Worm (Caenorhabditis elegans) whole organism, L4 larva: ENCODE data around the gene F25E5.2.
A peak's percentile ranks its signal among the peaks of the same experiment; 100 is the strongest.

Experiments used
- D1046.2 ChIP-seq: fragments of 200-800 bp; sonication (Bioruptor generic); IDR thresholded peaks from 2 replicates; pipeline ENCODE4 v1.3.6; 2022; ENCODE audit warnings: missing genetic modification characterization, missing compliant biosample characterization
- F26F4.8 ChIP-seq: fragments of 200-800 bp; sonication (Bioruptor generic); conservative IDR thresholded peaks from 2 replicates; pipeline ENCODE4 v1.3.6; 2022; ENCODE audit warnings: missing genetic modification characterization, missing compliant biosample characterization
- F49E8.2 ChIP-seq: sonication (generic microtip); optimal IDR thresholded peaks from 2 replicates; lab custom pipeline; 2016; ENCODE audit warnings: missing compliant biosample characterization, mild to moderate bottlenecking, missing genetic modification characterization, borderline replicate concordance
- T26A8.4 ChIP-seq: fragments of 200-800 bp; sonication (Bioruptor generic); IDR thresholded peaks from 2 replicates; pipeline ENCODE4 v1.3.6; 2022; ENCODE audit warnings: missing genetic modification characterization, missing compliant biosample characterization
- Y48G9A.11 ChIP-seq: fragments of 200-800 bp; sonication (Bioruptor generic); IDR thresholded peaks from 2 replicates; pipeline ENCODE4 v1.3.6; 2022; ENCODE audit warnings: missing genetic modification reagents, missing genetic modification characterization, missing compliant biosample characterization
- Y75B8A.6 ChIP-seq: fragments of 200-800 bp; sonication (Bioruptor generic); IDR thresholded peaks from 2 replicates; pipeline ENCODE4 v1.3.6; 2022; ENCODE audit warnings: missing genetic modification reagents, missing genetic modification characterization, missing compliant biosample characterization
- aly-2 ChIP-seq: sonication (generic microtip); optimal IDR thresholded peaks from 2 replicates; lab custom pipeline; 2018; ENCODE audit warnings: missing biosample characterization, missing genetic modification characterization
- attf-4 ChIP-seq: sonication (generic microtip); optimal IDR thresholded peaks from 3 replicates; lab custom pipeline; 2017; ENCODE audit warnings: missing biosample characterization, missing genetic modification characterization
- ceh-20 ChIP-seq: fragments of 200-800 bp; sonication (Bioruptor generic); IDR thresholded peaks from 2 replicates; pipeline ENCODE4 v1.3.6; 2022; ENCODE audit warnings: missing genetic modification reagents, missing genetic modification characterization, missing compliant biosample characterization
- cey-2 ChIP-seq: sonication (generic microtip); optimal IDR thresholded peaks from 3 replicates; lab custom pipeline; 2017; ENCODE audit warnings: missing genetic modification characterization, mild to moderate bottlenecking, missing compliant biosample characterization, antibody characterized with exemption, borderline replicate concordance; ENCODE audit not compliant: insufficient read depth
- daf-16 ChIP-seq, 3 experiments: sonication (generic microtip); optimal IDR thresholded peaks; 2 replicates each; lab custom pipeline; 2016 to 2017; ENCODE audit warnings: missing genetic modification characterization in 3 of 3, missing genetic modification reagents in 3 of 3, mild to moderate bottlenecking in 2 of 3, missing compliant biosample characterization in 2 of 3, missing biosample characterization in 1 of 3, moderate library complexity in 1 of 3
- daf-19 ChIP-seq: fragments of 200-800 bp; sonication (Bioruptor generic); conservative IDR thresholded peaks from 2 replicates; pipeline ENCODE4 v1.3.6; 2022; ENCODE audit warnings: missing genetic modification characterization, missing compliant biosample characterization
- dmd-6 ChIP-seq: fragments of 200-800 bp; sonication (Bioruptor generic); IDR thresholded peaks from 2 replicates; pipeline ENCODE4 v1.3.6; 2022; ENCODE audit warnings: missing genetic modification reagents, missing genetic modification characterization, missing compliant biosample characterization
- duxl-1 ChIP-seq: sonication (generic microtip); optimal IDR thresholded peaks from 2 replicates; lab custom pipeline; 2016; ENCODE audit warnings: mild to moderate bottlenecking, missing genetic modification characterization, moderate library complexity, missing compliant biosample characterization; ENCODE audit not compliant: poor library complexity
- dve-1 ChIP-seq: sonication (generic microtip); optimal IDR thresholded peaks from 2 replicates; lab custom pipeline; 2017; ENCODE audit warnings: antibody characterized with exemption, mild to moderate bottlenecking, missing genetic modification characterization, missing compliant biosample characterization; ENCODE audit not compliant: insufficient read depth
- fkh-10 ChIP-seq: fragments of 150-350 bp; optimal IDR thresholded peaks from 2 replicates; lab custom pipeline; 2014; ENCODE audit warnings: missing biosample characterization, missing genetic modification reagents, missing genetic modification characterization
- hlh-11 ChIP-seq: fragments of 200-800 bp; sonication (Bioruptor generic); optimal IDR thresholded peaks from 2 replicates; lab custom pipeline; 2018; ENCODE audit warnings: mild to moderate bottlenecking, missing genetic modification characterization, missing compliant biosample characterization
- hlh-30 ChIP-seq: sonication (generic microtip); optimal IDR thresholded peaks from 2 replicates; lab custom pipeline; 2017; ENCODE audit warnings: antibody characterized with exemption, mild to moderate bottlenecking, missing genetic modification characterization, missing compliant biosample characterization; ENCODE audit not compliant: insufficient read depth
- jun-1 ChIP-seq: fragments of 150-350 bp; optimal IDR thresholded peaks from 2 replicates; lab custom pipeline; 2014; ENCODE audit warnings: missing biosample characterization, missing genetic modification reagents, missing genetic modification characterization
- lim-7 ChIP-seq: fragments of 200-800 bp; sonication (Bioruptor generic); IDR thresholded peaks from 2 replicates; pipeline ENCODE4 v1.3.6; 2022; ENCODE audit warnings: missing genetic modification characterization, missing compliant biosample characterization
- lin-1 ChIP-seq: fragments of 200-800 bp; sonication (Bioruptor generic); IDR thresholded peaks from 2 replicates; pipeline ENCODE4 v1.3.6; 2022; ENCODE audit warnings: missing genetic modification reagents, missing genetic modification characterization, missing compliant biosample characterization
- lin-39 ChIP-seq: fragments of 150-350 bp; optimal IDR thresholded peaks from 2 replicates; lab custom pipeline; 2014; ENCODE audit warnings: missing biosample characterization, missing genetic modification reagents, missing genetic modification characterization
- lir-3 ChIP-seq: sonication (generic microtip); optimal IDR thresholded peaks from 2 replicates; lab custom pipeline; 2016; ENCODE audit warnings: mild to moderate bottlenecking, missing genetic modification characterization, missing compliant biosample characterization
- lsy-2 ChIP-seq, 2 experiments: fragments of 150-350 bp in 1 of 2; sonication (generic microtip) in 1 of 2; optimal IDR thresholded peaks; 2 replicates each; lab custom pipeline; 2014 to 2017; ENCODE audit warnings: missing biosample characterization in 2 of 2, missing genetic modification characterization in 2 of 2
- madf-5 ChIP-seq, 2 experiments: fragments of 200-800 bp; sonication (Bioruptor generic); IDR thresholded peaks; 2 replicates each; pipeline ENCODE4 v1.3.6; 2022; ENCODE audit warnings: missing compliant biosample characterization in 2 of 2, missing genetic modification characterization in 2 of 2
- mdl-1 ChIP-seq, 2 experiments: fragments of 150-350 bp in 1 of 2; sonication (generic microtip) in 1 of 2; optimal IDR thresholded peaks; 2 replicates each; lab custom pipeline; 2014 to 2017; ENCODE audit warnings: missing biosample characterization in 2 of 2, missing genetic modification characterization in 2 of 2
- mep-1 ChIP-seq: fragments of 150-350 bp; sonication (generic microtip); optimal IDR thresholded peaks from 3 replicates; lab custom pipeline; 2014; ENCODE audit warnings: missing biosample characterization, missing genetic modification characterization
- mes-2 ChIP-seq: sonication (generic microtip); optimal IDR thresholded peaks from 2 replicates; lab custom pipeline; 2016; ENCODE audit warnings: missing genotype, mild to moderate bottlenecking, missing genetic modification characterization, missing compliant biosample characterization; ENCODE audit not compliant: poor library complexity, severe bottlenecking
- mxl-2 ChIP-seq: fragments of 200-800 bp; sonication (Bioruptor generic); conservative IDR thresholded peaks from 2 replicates; pipeline ENCODE4 v1.3.6; 2022; ENCODE audit warnings: missing genetic modification reagents, missing genetic modification characterization, missing compliant biosample characterization
- mxl-3 ChIP-seq: fragments of 200-800 bp; sonication (Bioruptor generic); optimal IDR thresholded peaks from 2 replicates; lab custom pipeline; 2018; ENCODE audit warnings: mild to moderate bottlenecking, missing genetic modification characterization, missing compliant biosample characterization
- nhr-111 ChIP-seq: fragments of 200-800 bp; sonication (Bioruptor generic); optimal IDR thresholded peaks from 2 replicates; lab custom pipeline; 2018; ENCODE audit warnings: mild to moderate bottlenecking, missing genetic modification characterization, missing compliant biosample characterization
- nhr-28 ChIP-seq: fragments of 150-350 bp; optimal IDR thresholded peaks from 2 replicates; lab custom pipeline; 2014; ENCODE audit warnings: missing biosample characterization, missing genetic modification characterization
- nhr-48 ChIP-seq: sonication (generic microtip); optimal IDR thresholded peaks from 2 replicates; lab custom pipeline; 2016; ENCODE audit warnings: mild to moderate bottlenecking, missing genetic modification characterization, missing compliant biosample characterization
- nhr-6 ChIP-seq: fragments of 150-350 bp; optimal IDR thresholded peaks from 2 replicates; lab custom pipeline; 2014; ENCODE audit warnings: missing biosample characterization, missing genetic modification characterization
- nhr-76 ChIP-seq: fragments of 150-350 bp; optimal IDR thresholded peaks from 2 replicates; lab custom pipeline; 2014; ENCODE audit warnings: missing biosample characterization, missing genetic modification characterization
- pha-4 ChIP-seq, 2 experiments: fragments of 150-350 bp in 1 of 2; fragments of 200-800 bp in 1 of 2; sonication (Bioruptor generic) in 1 of 2; IDR thresholded peaks in 1 of 2; optimal IDR thresholded peaks in 1 of 2; 2 replicates each; pipeline versions ENCODE4 v1.3.6 to Lab custom; 2014 to 2022; ENCODE audit warnings: missing genetic modification characterization in 2 of 2, missing genetic modification reagents in 2 of 2, missing biosample characterization in 1 of 2, missing compliant biosample characterization in 1 of 2
- saeg-2 ChIP-seq: fragments of 200-800 bp; sonication (Bioruptor generic); IDR thresholded peaks from 2 replicates; pipeline ENCODE4 v1.3.6; 2022; ENCODE audit warnings: missing genetic modification reagents, missing genetic modification characterization, missing compliant biosample characterization
- sdz-12 ChIP-seq: fragments of 200-800 bp; sonication (Bioruptor generic); optimal IDR thresholded peaks from 2 replicates; lab custom pipeline; 2018; ENCODE audit warnings: mild to moderate bottlenecking, missing genetic modification characterization, missing compliant biosample characterization
- set-16 ChIP-seq: fragments of 200-800 bp; sonication (Bioruptor generic); IDR thresholded peaks from 2 replicates; pipeline ENCODE4 v1.3.6; 2022; ENCODE audit warnings: missing genetic modification reagents, missing genetic modification characterization, missing compliant biosample characterization
- snpc-4 ChIP-seq: fragments of 150-350 bp; optimal IDR thresholded peaks from 2 replicates; lab custom pipeline; 2014; ENCODE audit warnings: missing biosample characterization, missing genetic modification characterization
- spr-1 ChIP-seq: sonication (generic microtip); optimal IDR thresholded peaks from 2 replicates; lab custom pipeline; 2016; ENCODE audit warnings: mild to moderate bottlenecking, missing genetic modification characterization, missing compliant biosample characterization
- tag-97 ChIP-seq: fragments of 200-800 bp; sonication (Bioruptor generic); IDR thresholded peaks from 2 replicates; pipeline ENCODE4 v1.3.6; 2022; ENCODE audit warnings: missing genetic modification characterization, missing compliant biosample characterization
- unc-62 ChIP-seq, 3 experiments: fragments of 150-350 bp in 1 of 3; sonication (generic microtip); optimal IDR thresholded peaks in 2 of 3; peaks in 1 of 3; 1 replicate in 1 of 3; 2 replicates in 2 of 3; lab custom pipeline; 2014 to 2017; ENCODE audit warnings: missing biosample characterization in 3 of 3, missing genetic modification characterization in 3 of 3, missing genetic modification reagents in 3 of 3, missing genotype in 1 of 3
- ztf-11 ChIP-seq: fragments of 150-350 bp; optimal IDR thresholded peaks from 2 replicates; lab custom pipeline; 2014; ENCODE audit warnings: missing biosample characterization, missing genetic modification characterization

Gene F25E5.2

ce11 chrV:7432441-7433146, 22.5 kb upstream of the F25E5.2 start (continued):
- no peak for TF ChIP-seq set-16 (GFP tag; lab: Robert Waterston, UW)
- no peak for TF ChIP-seq attf-4 (tag; lab: Kevin White, UChicago)
- TF ChIP-seq lin-1, result peak; percentile 58; the same call in 1 of the 2 replicates
- TF ChIP-seq tag-97, result no peak
- no peak for TF ChIP-seq nhr-111 (GFP tag; lab: Kevin White, UChicago)
- TF ChIP-seq daf-19, result no peak
- peak; percentile 38; the same call in 1 of the 2 replicates for TF ChIP-seq Y48G9A.11 (GFP tag; lab: Robert Waterston, UW)
- TF ChIP-seq pha-4 (GFP tag; IDR thresholded peaks at IDR 0.05; lab: Robert Waterston, UW), result peak; percentile 39; the same call in 1 of the 2 replicates
- no peak for TF ChIP-seq pha-4 (tag; optimal IDR thresholded peaks at IDR 0.05; lab: Kevin White, UChicago)
- peak in 1 of 2 experiments; percentile 74 for TF ChIP-seq unc-62 (GFP tag; optimal IDR thresholded peaks at IDR 0.05 in 1 of 2; lab: Kevin White, UChicago)
- no peak for TF ChIP-seq unc-62 (tag; optimal IDR thresholded peaks at IDR 0.05; lab: Kevin White, UChicago)
- peak; percentile 32 for TF ChIP-seq nhr-48 (tag; lab: Kevin White, UChicago)
- TF ChIP-seq D1046.2, result no peak
- TF ChIP-seq sdz-12, result peak; percentile 87
- no peak for TF ChIP-seq jun-1
- peak; percentile 40 for TF ChIP-seq spr-1
- no peak for TF ChIP-seq fkh-10 (GFP tag; lab: Kevin White, UChicago)
- no peak for TF ChIP-seq F26F4.8 (GFP tag; lab: Robert Waterston, UW)
- TF ChIP-seq nhr-6 (tag; lab: Kevin White, UChicago), result no peak
- no peak for TF ChIP-seq nhr-76 (tag; lab: Kevin White, UChicago)
- TF ChIP-seq lsy-2 (tag; optimal IDR thresholded peaks at IDR 0.05; lab: Kevin White, UChicago), result peak in 1 of 2 experiments; percentile 7
- TF ChIP-seq mep-1 (tag; lab: Kevin White, UChicago), result peak; percentile 50
- TF ChIP-seq lim-7 (GFP tag; lab: Robert Waterston, UW), result 0 out of 2 replicates have a peak, but pooled peaks have one; percentile 42
- no peak for TF ChIP-seq ztf-11 (tag; lab: Kevin White, UChicago)
- no peak for TF ChIP-seq lin-39 (tag; lab: Kevin White, UChicago)
- TF ChIP-seq madf-5 (GFP tag; IDR thresholded peaks at IDR 0.05; lab: Robert Waterston, UW), result peak; percentile 9 to 66; a peak in 1 of 4 replicates

- no peak for TF ChIP-seq aly-2 (tag; lab: Kevin White, UChicago)
- no peak for TF ChIP-seq Y75B8A.6 (GFP tag; lab: Robert Waterston, UW)
- TF ChIP-seq nhr-48 (tag; lab: Kevin White, UChicago), result peak; percentile 56
- TF ChIP-seq unc-62 (GFP tag; optimal IDR thresholded peaks at IDR 0.05 in 1 of 2; lab: Kevin White, UChicago), result peak in 1 of 2 experiments; percentile 78
- no peak for TF ChIP-seq unc-62 (tag; optimal IDR thresholded peaks at IDR 0.05; lab: Kevin White, UChicago)
- TF ChIP-seq dmd-6 (GFP tag; lab: Robert Waterston, UW), result peak; percentile 78
- TF ChIP-seq saeg-2 (GFP tag; lab: Robert Waterston, UW), result no peak
- TF ChIP-seq T26A8.4, result peak; percentile 11; the same call in 1 of the 2 replicates
- peak; percentile 23 for TF ChIP-seq duxl-1 (tag; lab: Kevin White, UChicago)
- TF ChIP-seq nhr-6 (tag; lab: Kevin White, UChicago), result peak; percentile 28
- peak; percentile 38 for TF ChIP-seq mes-2 (tag; lab: Kevin White, UChicago)
- peak; percentile 50; the same call in 1 of the 2 replicates for TF ChIP-seq ceh-20 (GFP tag; lab: Robert Waterston, UW)
- no peak for TF ChIP-seq snpc-4 (tag; lab: Kevin White, UChicago)
- TF ChIP-seq hlh-30 (tag; lab: Kevin White, UChicago), result peak; percentile 87
- TF ChIP-seq mxl-2, result peak; percentile 39; the same call in 1 of the 2 replicates
- no peak for TF ChIP-seq F49E8.2 (tag; lab: Kevin White, UChicago)
- no peak for TF ChIP-seq daf-16 (GFP tag; optimal IDR thresholded peaks at IDR 0.05; lab: Kevin White, UChicago)
- peak; percentile 62 for TF ChIP-seq daf-16 (tag; optimal IDR thresholded peaks at IDR 0.05; lab: Kevin White, UChicago)
- peak; percentile 63 for TF ChIP-seq mxl-3
- TF ChIP-seq nhr-28 (tag; lab: Kevin White, UChicago), result peak; percentile 44
- no peak for TF ChIP-seq cey-2 (tag; lab: Kevin White, UChicago)
- peak in 1 of 2 experiments; percentile 89 for TF ChIP-seq mdl-1 (tag; optimal IDR thresholded peaks at IDR 0.05; lab: Kevin White, UChicago)
- no peak for TF ChIP-seq lir-3
- TF ChIP-seq mep-1 (tag; lab: Kevin White, UChicago), result peak; percentile 35
- peak; percentile 79 for TF ChIP-seq hlh-11 (tag; lab: Kevin White, UChicago)
- peak; percentile 64 for TF ChIP-seq dve-1 (tag; lab: Kevin White, UChicago)
- TF ChIP-seq pha-4 (GFP tag; IDR thresholded peaks at IDR 0.05; lab: Robert Waterston, UW), result no peak
- TF ChIP-seq pha-4 (tag; optimal IDR thresholded peaks at IDR 0.05; lab: Kevin White, UChicago), result peak; percentile 2
Measured at ce11 chrV:7434805-7435363, 20.2 kb upstream of the F25E5.2 start.
